Fruit fly (Drosophila melanogaster) whole organism, adult: ENCODE data around the gene CG10137.

Experiments used
- Crg-1 ChIP-seq: fragments of 200-800 bp; sonication (Bioruptor generic); optimal IDR thresholded peaks from 2 replicates; lab custom pipeline; 2016; ENCODE audit warnings: missing biosample characterization, missing genetic modification characterization
- bab1 ChIP-seq: fragments of 200-800 bp; sonication (Bioruptor generic); optimal IDR thresholded peaks from 3 replicates; lab custom pipeline; 2019; ENCODE audit warnings: missing biosample characterization, mild to moderate bottlenecking, missing genetic modification characterization, moderate library complexity
- cic ChIP-seq: fragments of 200-800 bp; sonication (Bioruptor generic); optimal IDR thresholded peaks from 2 replicates; lab custom pipeline; 2017; ENCODE audit warnings: missing biosample characterization, mild to moderate bottlenecking, missing genetic modification characterization, moderate library complexity
- toe ChIP-seq: fragments of 200-800 bp; sonication (Bioruptor generic); optimal IDR thresholded peaks from 2 replicates; lab custom pipeline; 2016; ENCODE audit warnings: missing biosample characterization, missing genetic modification characterization

dm6 chr2L:19530092-19530491, 3.6 kb downstream of the CG10137 start, which contains the start of gene CG10165:
- TF ChIP-seq toe (GFP tag; lab: Kevin White, UChicago) (no peak), cic (GFP tag; lab: Kevin White, UChicago) (peak; percentile 25), Crg-1 (GFP tag; lab: Kevin White, UChicago) (peak; percentile 44), bab1 (GFP tag; lab: Kevin White, UChicago) (peak; percentile 2)
